Fruit fly (Drosophila melanogaster): ENCODE measurements around the gene mRpS30.

DNA sequence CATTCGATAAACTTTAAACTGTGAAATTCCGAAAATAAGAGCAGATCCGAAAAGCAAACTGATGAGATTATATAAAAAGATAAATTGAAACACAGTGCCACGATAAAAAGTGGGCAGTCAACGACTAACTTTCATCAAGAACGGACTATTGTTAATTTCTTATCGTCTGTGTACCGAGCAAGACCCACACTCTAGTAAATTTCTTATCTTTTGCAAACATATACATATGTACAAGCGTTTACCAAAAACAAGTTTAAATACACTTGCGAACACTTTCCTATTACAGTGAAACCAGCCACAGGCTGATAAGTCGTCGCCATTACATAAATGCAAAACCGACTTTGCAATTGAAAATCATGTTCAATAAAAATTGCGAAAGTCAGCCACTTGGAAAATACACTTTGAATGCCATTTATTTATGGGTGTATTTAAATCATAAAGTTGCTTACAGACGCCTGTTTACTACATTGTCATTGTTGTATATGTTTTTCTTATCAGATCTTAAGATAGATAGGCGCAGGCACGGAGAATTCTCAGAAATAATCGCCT, 27.1 kb upstream of the mRpS30 start:
- TF ChIP-seq Mnt (GFP tag; optimal IDR thresholded peaks at IDR 0.05) (peak; percentile 22), Clk (GFP tag; optimal IDR thresholded peaks at IDR 0.05) (no peak), CG1620 (GFP tag; optimal IDR thresholded peaks at IDR 0.05) (no peak), toe (GFP tag; optimal IDR thresholded peaks at IDR 0.05) (no peak), kay (GFP tag; ENCODE audit: borderline replicate concordance) (peak; percentile 47), pad (GFP tag; optimal IDR thresholded peaks at IDR 0.05) (no peak), CG12768 (GFP tag; optimal IDR thresholded peaks at IDR 0.05) (no peak), CG11617 (GFP tag; optimal IDR thresholded peaks at IDR 0.05) (no peak), Hr96 (GFP tag; optimal IDR thresholded peaks at IDR 0.05) (no peak), CG7101 (tag; optimal IDR thresholded peaks at IDR 0.05) (peak; percentile 32)
